Fruit fly (Drosophila melanogaster) whole organism, adult: ENCODE measurements around the gene siz.

Experiments used
- CG11617 ChIP-seq: fragments of 200-800 bp; sonication (Bioruptor generic); optimal IDR thresholded peaks from 2 replicates; lab custom pipeline; 2017; ENCODE audit warnings: mild to moderate bottlenecking, missing biosample characterization, missing genetic modification reagents, missing genetic modification characterization
- CG12768 ChIP-seq: fragments of 200-800 bp; sonication (Bioruptor generic); optimal IDR thresholded peaks from 2 replicates; lab custom pipeline; 2017; ENCODE audit warnings: missing biosample characterization, missing genetic modification characterization, mild to moderate bottlenecking, moderate library complexity, missing genetic modification reagents
- CG14711 ChIP-seq: fragments of 200-800 bp; sonication (Bioruptor generic); optimal IDR thresholded peaks from 2 replicates; lab custom pipeline; 2018; ENCODE audit warnings: missing biosample characterization, mild to moderate bottlenecking, missing genetic modification characterization, moderate library complexity
- CG1620 ChIP-seq: fragments of 200-800 bp; sonication (Bioruptor generic); optimal IDR thresholded peaks from 2 replicates; lab custom pipeline; 2016; ENCODE audit warnings: missing biosample characterization, missing genetic modification characterization
- CG33017 ChIP-seq: fragments of 200-800 bp; sonication (Bioruptor generic); optimal IDR thresholded peaks from 2 replicates; lab custom pipeline; 2018; ENCODE audit warnings: missing biosample characterization, mild to moderate bottlenecking, missing genetic modification characterization, moderate library complexity
- CG5204 ChIP-seq: fragments of 200-800 bp; sonication (Bioruptor generic); optimal IDR thresholded peaks from 2 replicates; lab custom pipeline; 2016; ENCODE audit warnings: missing biosample characterization, missing genetic modification characterization
- CG7045 ChIP-seq: fragments of 200-800 bp; sonication (Bioruptor generic); optimal IDR thresholded peaks from 2 replicates; lab custom pipeline; 2017; ENCODE audit warnings: missing biosample characterization, mild to moderate bottlenecking, missing genetic modification characterization
- CG7101 ChIP-seq: fragments of 200-800 bp; sonication (Bioruptor generic); optimal IDR thresholded peaks from 2 replicates; lab custom pipeline; 2018; ENCODE audit warnings: missing biosample characterization, mild to moderate bottlenecking, missing genetic modification characterization, moderate library complexity
- Clk ChIP-seq: fragments of 200-800 bp; sonication (Bioruptor generic); optimal IDR thresholded peaks from 2 replicates; lab custom pipeline; 2017; ENCODE audit warnings: missing biosample characterization, missing genetic modification characterization
- Crg-1 ChIP-seq: fragments of 200-800 bp; sonication (Bioruptor generic); optimal IDR thresholded peaks from 2 replicates; lab custom pipeline; 2016; ENCODE audit warnings: missing biosample characterization, missing genetic modification characterization
- Hr96 ChIP-seq: fragments of 200-800 bp; sonication (Bioruptor generic); optimal IDR thresholded peaks from 2 replicates; lab custom pipeline; 2016; ENCODE audit warnings: missing biosample characterization, missing genetic modification characterization
- Mnt ChIP-seq: fragments of 200-800 bp; sonication (Bioruptor generic); optimal IDR thresholded peaks from 2 replicates; lab custom pipeline; 2016; ENCODE audit warnings: missing biosample characterization, mild to moderate bottlenecking, missing genetic modification characterization
- bab1 ChIP-seq: fragments of 200-800 bp; sonication (Bioruptor generic); optimal IDR thresholded peaks from 3 replicates; lab custom pipeline; 2019; ENCODE audit warnings: missing biosample characterization, mild to moderate bottlenecking, missing genetic modification characterization, moderate library complexity
- cic ChIP-seq: fragments of 200-800 bp; sonication (Bioruptor generic); optimal IDR thresholded peaks from 2 replicates; lab custom pipeline; 2017; ENCODE audit warnings: missing biosample characterization, mild to moderate bottlenecking, missing genetic modification characterization, moderate library complexity
- cnc ChIP-seq, 2 experiments: fragments of >200 bp; optimal IDR thresholded peaks; 2 replicates each; lab custom pipeline; 2017
- kay ChIP-seq: fragments of 200-800 bp; sonication (Bioruptor generic); peaks from one replicate; lab custom pipeline; 2016; ENCODE audit warnings: missing biosample characterization, missing genetic modification characterization, borderline replicate concordance
- ovo ChIP-seq: fragments of 200-800 bp; sonication (Bioruptor generic); optimal IDR thresholded peaks from 2 replicates; lab custom pipeline; 2016; ENCODE audit warnings: missing biosample characterization, missing genetic modification characterization
- pad ChIP-seq: fragments of 200-800 bp; sonication (Bioruptor generic); optimal IDR thresholded peaks from 3 replicates; lab custom pipeline; 2017; ENCODE audit warnings: missing biosample characterization, missing genetic modification characterization, mild to moderate bottlenecking, moderate library complexity, missing genetic modification reagents
- toe ChIP-seq: fragments of 200-800 bp; sonication (Bioruptor generic); optimal IDR thresholded peaks from 2 replicates; lab custom pipeline; 2016; ENCODE audit warnings: missing biosample characterization, missing genetic modification characterization

The siz gene

dm6 chr3L:21064587-21064986, 30.3 kb downstream of the siz start:
- TF ChIP-seq ovo (no peak), CG12768 (no peak)

dm6 chr3L:21065212-21065902, 31.0 kb downstream of the siz start, which contains the start of gene CG43072:
Gene CG43072, plus strand, starts transcription at chr3L:21065852.
- TF ChIP-seq CG33017 (tag; lab: Kevin White, UChicago): peak; percentile 49
- TF ChIP-seq cic (GFP tag; lab: Kevin White, UChicago): peak; percentile 44
- peak; percentile 12 for TF ChIP-seq CG7101
- peak; percentile 32 for TF ChIP-seq CG12768
- no peak for TF ChIP-seq CG11617 (GFP tag; lab: Kevin White, UChicago)

- TF ChIP-seq Mnt (no peak), CG7045 (no peak), CG33017 (tag; lab: Kevin White, UChicago) (no peak), cnc (optimal IDR thresholded peaks at IDR 0.05; lab: Kevin White, UChicago) (no peak), Hr96 (no peak), toe (GFP tag; lab: Kevin White, UChicago) (no peak), CG7101 (no peak), CG1620 (GFP tag; lab: Kevin White, UChicago) (no peak), Clk (no peak)
Measured at dm6 chr3L:21066210-21066912, 32.0 kb downstream of the siz start.

- TF ChIP-seq cnc (optimal IDR thresholded peaks at IDR 0.05; lab: Kevin White, UChicago) (no peak), bab1 (GFP tag; lab: Kevin White, UChicago) (no peak), CG7045 (no peak), CG12768 (no peak), ovo (no peak), CG33017 (tag; lab: Kevin White, UChicago) (no peak), pad (no peak), Crg-1 (GFP tag; lab: Kevin White, UChicago) (no peak), toe (GFP tag; lab: Kevin White, UChicago) (no peak), Mnt (no peak), Clk (no peak), cic (GFP tag; lab: Kevin White, UChicago) (no peak), CG5204 (GFP tag; lab: Kevin White, UChicago) (no peak), Hr96 (no peak)
Measured at dm6 chr3L:21067553-21068157, 33.3 kb downstream of the siz start.

dm6 chr3L:21069453-21069852, 35.1 kb downstream of the siz start:
- TF ChIP-seq CG7101 (no peak), ovo (no peak), CG33017 (tag; lab: Kevin White, UChicago) (no peak), pad (no peak), cnc (optimal IDR thresholded peaks at IDR 0.05; lab: Kevin White, UChicago) (no peak), cic (GFP tag; lab: Kevin White, UChicago) (no peak), CG12768 (no peak), CG14711 (tag; lab: Kevin White, UChicago) (no peak), Mnt (no peak), CG1620 (GFP tag; lab: Kevin White, UChicago) (no peak), kay (GFP tag; lab: Kevin White, UChicago) (no peak), Clk (no peak)

- no peak for TF ChIP-seq CG14711 (tag; lab: Kevin White, UChicago)
- no peak for TF ChIP-seq Hr96
- no peak for TF ChIP-seq CG5204 (GFP tag; lab: Kevin White, UChicago)
- no peak for TF ChIP-seq CG7045
- TF ChIP-seq Clk: no peak
- TF ChIP-seq Mnt: no peak
- TF ChIP-seq CG12768: peak; percentile 20
- TF ChIP-seq CG11617 (GFP tag; lab: Kevin White, UChicago): peak; percentile 22
Measured at dm6 chr3L:21070063-21070462, 35.7 kb downstream of the siz start.

dm6 chr3L:21080430-21080829, 46.1 kb downstream of the siz start:
- TF ChIP-seq CG11617 (GFP tag; lab: Kevin White, UChicago) (no peak), toe (GFP tag; lab: Kevin White, UChicago) (peak; percentile 5), CG5204 (GFP tag; lab: Kevin White, UChicago) (peak; percentile 49)

dm6 chr3L:21088889-21089288, 54.6 kb downstream of the siz start, which contains the start of gene CG33285:
Gene CG33285, minus strand, starts transcription at chr3L:21088989.
- TF ChIP-seq CG33017 (tag; lab: Kevin White, UChicago): no peak
- no peak for TF ChIP-seq CG12768
- no peak for TF ChIP-seq CG5204 (GFP tag; lab: Kevin White, UChicago)
- TF ChIP-seq Mnt: no peak
- no peak for TF ChIP-seq pad
- TF ChIP-seq CG7045: no peak
- no peak for TF ChIP-seq Clk
- no peak for TF ChIP-seq Hr96
- no peak for TF ChIP-seq ovo
- no peak for TF ChIP-seq toe (GFP tag; lab: Kevin White, UChicago)
